Fruit fly (Drosophila melanogaster) whole organism: ENCODE measurements around the gene PolE1.

Source experiments
- CG8478 ChIP-seq: fragments of >200 bp; optimal IDR thresholded peaks from 2 replicates; lab custom pipeline; 2018; ENCODE audit warnings: inconsistent platforms
- Dll ChIP-seq: fragments of >200 bp; optimal IDR thresholded peaks from 2 replicates; lab custom pipeline; 2017
- EcR ChIP-seq, 2 experiments: fragments of >200 bp; optimal IDR thresholded peaks; 2 replicates each; lab custom pipeline; 2017; ENCODE audit warnings: missing biosample characterization in 2 of 2, missing genetic modification characterization in 2 of 2, missing genetic modification reagents in 2 of 2
- pan ChIP-seq: fragments of >200 bp; optimal IDR thresholded peaks from 2 replicates; lab custom pipeline; 2017
- psq ChIP-seq: fragments of >200 bp; optimal IDR thresholded peaks from 2 replicates; lab custom pipeline; 2017

- TF ChIP-seq Dll (lab: Kevin White, UChicago) = no peak
- TF ChIP-seq pan (lab: Kevin White, UChicago) = no peak
- no peak for TF ChIP-seq psq (lab: Kevin White, UChicago)
- TF ChIP-seq CG8478 (lab: Kevin White, UChicago) = no peak
- no peak for TF ChIP-seq EcR (GFP tag; optimal IDR thresholded peaks at IDR 0.05; lab: Kevin White, UChicago)
These were observed 33.6 kb upstream of the PolE1 start for dm6 chr3R:23314332-23314731.
